Fruit fly (Drosophila melanogaster): ENCODE results near the gene CG7342.

dm6 chr3R:19624482-19624881 lies 21.3 kb downstream of the CG7342 start:
- no peak for TF ChIP-seq CTCF (optimal IDR thresholded peaks at IDR 0.05)
- TF ChIP-seq CG8478 (optimal IDR thresholded peaks at IDR 0.05): no peak
